Worm (Caenorhabditis elegans) whole organism, young adult: ENCODE results near the gene F54D5.2.
A peak's percentile ranks its signal among the peaks of the same experiment; 100 is the strongest.

Source experiments
- B0019.2 ChIP-seq: fragments of 200-800 bp; sonication (Bioruptor generic); conservative IDR thresholded peaks from 2 replicates; pipeline ENCODE4 v1.3.6; 2022; ENCODE audit warnings: missing genetic modification reagents, missing genetic modification characterization, missing compliant biosample characterization
- B0261.1 ChIP-seq: sonication (generic microtip); optimal IDR thresholded peaks from 2 replicates; lab custom pipeline; 2016; ENCODE audit warnings: mild to moderate bottlenecking, missing genetic modification characterization, moderate library complexity, missing compliant biosample characterization
- F22D6.2 ChIP-seq: sonication (generic microtip); optimal IDR thresholded peaks from 2 replicates; lab custom pipeline; 2016; ENCODE audit warnings: mild to moderate bottlenecking, missing genetic modification characterization, missing compliant biosample characterization
- Y79H2A.3 ChIP-seq: fragments of 200-800 bp; sonication (Bioruptor generic); conservative IDR thresholded peaks from 2 replicates; pipeline ENCODE4 v1.3.6; 2022; ENCODE audit warnings: missing genetic modification reagents, missing genetic modification characterization, missing compliant biosample characterization
- Y95B8A.8 ChIP-seq: fragments of 200-800 bp; sonication (Bioruptor generic); IDR thresholded peaks from 2 replicates; pipeline ENCODE4 v1.3.6; 2022; ENCODE audit warnings: missing genetic modification reagents, missing genetic modification characterization, missing compliant biosample characterization
- ama-1 ChIP-seq, 3 experiments: fragments of 150-350 bp in 1 of 3; sonication (generic microtip) in 2 of 3; optimal IDR thresholded peaks; 2 replicates each; lab custom pipeline; 2014 to 2018; ENCODE audit warnings: missing biosample characterization in 2 of 3, missing genetic modification characterization in 2 of 3, missing genetic modification reagents in 2 of 3
- athp-1 ChIP-seq: sonication (generic microtip); optimal IDR thresholded peaks from 2 replicates; lab custom pipeline; 2017; ENCODE audit warnings: mild to moderate bottlenecking, missing genetic modification characterization, missing compliant biosample characterization
- attf-3 ChIP-seq: fragments of 200-800 bp; sonication (Bioruptor generic); conservative IDR thresholded peaks from 2 replicates; pipeline ENCODE4 v1.3.6; 2022; ENCODE audit warnings: missing genetic modification reagents, missing genetic modification characterization, missing compliant biosample characterization
- cebp-2 ChIP-seq: fragments of 200-800 bp; sonication (Bioruptor generic); IDR thresholded peaks from 2 replicates; pipeline ENCODE4 v1.3.6; 2022; ENCODE audit warnings: missing genetic modification characterization, missing compliant biosample characterization
- chd-7 ChIP-seq: sonication (generic microtip); optimal IDR thresholded peaks from 2 replicates; lab custom pipeline; 2016; ENCODE audit warnings: mild to moderate bottlenecking, missing genetic modification characterization, moderate library complexity, missing compliant biosample characterization
- dox-1 ChIP-seq: fragments of 200-800 bp; sonication (Bioruptor generic); IDR thresholded peaks from 2 replicates; pipeline ENCODE4 v1.3.6; 2022; ENCODE audit warnings: missing genetic modification reagents, missing genetic modification characterization, missing compliant biosample characterization
- dpff-1 ChIP-seq: sonication (generic microtip); optimal IDR thresholded peaks from 2 replicates; lab custom pipeline; 2017; ENCODE audit warnings: mild to moderate bottlenecking, missing genetic modification characterization, missing compliant biosample characterization
- ets-4 ChIP-seq: fragments of 200-800 bp; sonication (Bioruptor generic); optimal IDR thresholded peaks from 2 replicates; lab custom pipeline; 2018; ENCODE audit warnings: mild to moderate bottlenecking, missing genetic modification characterization, missing compliant biosample characterization
- gei-17 ChIP-seq: fragments of 200-800 bp; sonication (Bioruptor generic); optimal IDR thresholded peaks from 2 replicates; lab custom pipeline; 2018; ENCODE audit warnings: mild to moderate bottlenecking, missing genetic modification characterization, missing compliant biosample characterization
- lsy-27 ChIP-seq: sonication (generic microtip); optimal IDR thresholded peaks from 2 replicates; lab custom pipeline; 2017; ENCODE audit warnings: missing genetic modification characterization, mild to moderate bottlenecking, missing compliant biosample characterization, antibody characterized with exemption, missing genotype, borderline replicate concordance; ENCODE audit not compliant: insufficient read depth
- nfyb-1 ChIP-seq: fragments of 200-800 bp; sonication (Bioruptor generic); IDR thresholded peaks from 2 replicates; pipeline ENCODE4 v1.3.6; 2022; ENCODE audit warnings: missing genetic modification reagents, missing genetic modification characterization, missing compliant biosample characterization
- nhr-80 ChIP-seq: sonication (generic microtip); optimal IDR thresholded peaks from 2 replicates; lab custom pipeline; 2016; ENCODE audit warnings: missing genetic modification characterization, missing compliant biosample characterization
- repo-1 ChIP-seq: sonication (generic microtip); optimal IDR thresholded peaks from 2 replicates; lab custom pipeline; 2017; ENCODE audit warnings: mild to moderate bottlenecking, missing genetic modification characterization, missing compliant biosample characterization
- snpc-4 ChIP-seq, 5 experiments: fragments of 150-350 bp in 1 of 5; sonication (generic microtip) in 4 of 5; optimal IDR thresholded peaks; 2 replicates each; lab custom pipeline; 2014 to 2018; ENCODE audit warnings: missing genetic modification characterization in 5 of 5, missing biosample characterization in 3 of 5, antibody characterized with exemption in 2 of 5, mild to moderate bottlenecking in 2 of 5, missing compliant biosample characterization in 2 of 5, missing genotype in 2 of 5, moderate library complexity in 2 of 5, missing genetic modification reagents in 1 of 5
- tbp1 ChIP-seq: fragments of 200-800 bp; sonication (Bioruptor generic); optimal IDR thresholded peaks from 2 replicates; lab custom pipeline; 2018; ENCODE audit warnings: mild to moderate bottlenecking, missing genetic modification characterization, missing compliant biosample characterization
- zfh-2 ChIP-seq: fragments of 200-800 bp; sonication (Bioruptor generic); conservative IDR thresholded peaks from 2 replicates; pipeline ENCODE4 v1.3.6; 2022; ENCODE audit warnings: missing genetic modification reagents, missing genetic modification characterization, missing compliant biosample characterization
- ztf-26 ChIP-seq: sonication (generic microtip); optimal IDR thresholded peaks from 2 replicates; lab custom pipeline; 2017; ENCODE audit warnings: missing genetic modification characterization, missing compliant biosample characterization

Gene F54D5.2

ce11 chrII:11600711-11601110 lies 27.7 kb downstream of the F54D5.2 start, which contains the start of gene F07A11.4:
Gene F07A11.4, plus strand, starts transcription at chrII:11601011.
- TF ChIP-seq Y95B8A.8 (GFP tag; lab: Robert Waterston, UW) (no peak), B0261.1 (tag; lab: Kevin White, UChicago) (no peak), F22D6.2 (tag; lab: Kevin White, UChicago) (no peak), nfyb-1 (GFP tag; lab: Robert Waterston, UW) (no peak), chd-7 (no peak), athp-1 (tag; lab: Kevin White, UChicago) (no peak)

- TF ChIP-seq dpff-1 (no peak), zfh-2 (GFP tag; lab: Robert Waterston, UW) (peak; percentile 78)
- TF ChIP-seq, all 124 proteins: peak for 1
Observed at ce11 chrII:11602387-11602960, 29.5 kb downstream of the F54D5.2 start.

- TF ChIP-seq B0019.2 (GFP tag; lab: Robert Waterston, UW), result no peak
- peak; percentile 67 for TF ChIP-seq nhr-80 (tag; lab: Kevin White, UChicago)
Observed at ce11 chrII:11604613-11605012, 31.6 kb downstream of the F54D5.2 start.

ce11 chrII:11611462-11611861 lies 38.5 kb downstream of the F54D5.2 start:
- no peak for TF ChIP-seq Y79H2A.3 (GFP tag; lab: Robert Waterston, UW)
- peak; percentile 13 for TF ChIP-seq ztf-26 (tag; lab: Kevin White, UChicago)
- TF ChIP-seq nhr-80 (tag; lab: Kevin White, UChicago), result peak; percentile 48
- TF ChIP-seq ets-4 (GFP tag; lab: Kevin White, UChicago), result no peak
- TF ChIP-seq snpc-4 (GFP tag; optimal IDR thresholded peaks at IDR 0.05; lab: Kevin White, UChicago), result no peak
- TF ChIP-seq snpc-4 (tag; optimal IDR thresholded peaks at IDR 0.05; lab: Kevin White, UChicago), result no peak
- TF ChIP-seq zfh-2 (GFP tag; lab: Robert Waterston, UW), result no peak
- TF ChIP-seq cebp-2 (GFP tag; lab: Robert Waterston, UW), result no peak

- no peak for TF ChIP-seq tbp1 (GFP tag; lab: Kevin White, UChicago)
- no peak for TF ChIP-seq dox-1 (GFP tag; lab: Robert Waterston, UW)
- peak; percentile 16 for TF ChIP-seq nhr-80 (tag; lab: Kevin White, UChicago)
- no peak for TF ChIP-seq gei-17
- TF ChIP-seq repo-1, result no peak
- TF ChIP-seq ztf-26 (tag; lab: Kevin White, UChicago), result no peak
- 0 out of 2 replicates have a peak, but pooled peaks have one; percentile 12 for TF ChIP-seq zfh-2 (GFP tag; lab: Robert Waterston, UW)
- TF ChIP-seq, all 124 proteins: peak for 2
Observed at ce11 chrII:11612034-11612723, 39.2 kb downstream of the F54D5.2 start, which contains the start of gene F07A11.5. Gene F07A11.5, plus strand, starts transcription at chrII:11612300.

ce11 chrII:11614103-11614857 lies 41.3 kb downstream of the F54D5.2 start:
- TF ChIP-seq ama-1 (optimal IDR thresholded peaks at IDR 0.05; lab: Kevin White, UChicago) (peak; percentile 28), ama-1 (GFP tag; optimal IDR thresholded peaks at IDR 0.05; lab: Kevin White, UChicago) (no peak), attf-3 (GFP tag; lab: Robert Waterston, UW) (no peak), cebp-2 (GFP tag; lab: Robert Waterston, UW) (0 out of 2 replicates have a peak, but pooled peaks have one; percentile 18)

ce11 chrII:11616333-11616942 lies 43.5 kb downstream of the F54D5.2 start:
- no peak for TF ChIP-seq lsy-27 (tag; lab: Kevin White, UChicago)
